Fruit fly (Drosophila melanogaster) whole organism, adult: ENCODE results near the gene CG32369.

Source experiments
- CG11617 ChIP-seq: fragments of 200-800 bp; sonication (Bioruptor generic); optimal IDR thresholded peaks from 2 replicates; lab custom pipeline; 2017; ENCODE audit warnings: mild to moderate bottlenecking, missing biosample characterization, missing genetic modification reagents, missing genetic modification characterization
- CG12768 ChIP-seq: fragments of 200-800 bp; sonication (Bioruptor generic); optimal IDR thresholded peaks from 2 replicates; lab custom pipeline; 2017; ENCODE audit warnings: missing biosample characterization, missing genetic modification characterization, mild to moderate bottlenecking, moderate library complexity, missing genetic modification reagents
- CG14711 ChIP-seq: fragments of 200-800 bp; sonication (Bioruptor generic); optimal IDR thresholded peaks from 2 replicates; lab custom pipeline; 2018; ENCODE audit warnings: missing biosample characterization, mild to moderate bottlenecking, missing genetic modification characterization, moderate library complexity
- CG1620 ChIP-seq: fragments of 200-800 bp; sonication (Bioruptor generic); optimal IDR thresholded peaks from 2 replicates; lab custom pipeline; 2016; ENCODE audit warnings: missing biosample characterization, missing genetic modification characterization
- CG33017 ChIP-seq: fragments of 200-800 bp; sonication (Bioruptor generic); optimal IDR thresholded peaks from 2 replicates; lab custom pipeline; 2018; ENCODE audit warnings: missing biosample characterization, mild to moderate bottlenecking, missing genetic modification characterization, moderate library complexity
- CG5204 ChIP-seq: fragments of 200-800 bp; sonication (Bioruptor generic); optimal IDR thresholded peaks from 2 replicates; lab custom pipeline; 2016; ENCODE audit warnings: missing biosample characterization, missing genetic modification characterization
- CG7045 ChIP-seq: fragments of 200-800 bp; sonication (Bioruptor generic); optimal IDR thresholded peaks from 2 replicates; lab custom pipeline; 2017; ENCODE audit warnings: missing biosample characterization, mild to moderate bottlenecking, missing genetic modification characterization
- CG7101 ChIP-seq: fragments of 200-800 bp; sonication (Bioruptor generic); optimal IDR thresholded peaks from 2 replicates; lab custom pipeline; 2018; ENCODE audit warnings: missing biosample characterization, mild to moderate bottlenecking, missing genetic modification characterization, moderate library complexity
- Clk ChIP-seq: fragments of 200-800 bp; sonication (Bioruptor generic); optimal IDR thresholded peaks from 2 replicates; lab custom pipeline; 2017; ENCODE audit warnings: missing biosample characterization, missing genetic modification characterization
- Crg-1 ChIP-seq: fragments of 200-800 bp; sonication (Bioruptor generic); optimal IDR thresholded peaks from 2 replicates; lab custom pipeline; 2016; ENCODE audit warnings: missing biosample characterization, missing genetic modification characterization
- Hr96 ChIP-seq: fragments of 200-800 bp; sonication (Bioruptor generic); optimal IDR thresholded peaks from 2 replicates; lab custom pipeline; 2016; ENCODE audit warnings: missing biosample characterization, missing genetic modification characterization
- Mnt ChIP-seq: fragments of 200-800 bp; sonication (Bioruptor generic); optimal IDR thresholded peaks from 2 replicates; lab custom pipeline; 2016; ENCODE audit warnings: missing biosample characterization, mild to moderate bottlenecking, missing genetic modification characterization
- bab1 ChIP-seq: fragments of 200-800 bp; sonication (Bioruptor generic); optimal IDR thresholded peaks from 3 replicates; lab custom pipeline; 2019; ENCODE audit warnings: missing biosample characterization, mild to moderate bottlenecking, missing genetic modification characterization, moderate library complexity
- cic ChIP-seq: fragments of 200-800 bp; sonication (Bioruptor generic); optimal IDR thresholded peaks from 2 replicates; lab custom pipeline; 2017; ENCODE audit warnings: missing biosample characterization, mild to moderate bottlenecking, missing genetic modification characterization, moderate library complexity
- cnc ChIP-seq, 2 experiments: fragments of >200 bp; optimal IDR thresholded peaks; 2 replicates each; lab custom pipeline; 2017
- kay ChIP-seq: fragments of 200-800 bp; sonication (Bioruptor generic); peaks from one replicate; lab custom pipeline; 2016; ENCODE audit warnings: missing biosample characterization, missing genetic modification characterization, borderline replicate concordance
- ovo ChIP-seq: fragments of 200-800 bp; sonication (Bioruptor generic); optimal IDR thresholded peaks from 2 replicates; lab custom pipeline; 2016; ENCODE audit warnings: missing biosample characterization, missing genetic modification characterization
- pad ChIP-seq: fragments of 200-800 bp; sonication (Bioruptor generic); optimal IDR thresholded peaks from 3 replicates; lab custom pipeline; 2017; ENCODE audit warnings: missing biosample characterization, missing genetic modification characterization, mild to moderate bottlenecking, moderate library complexity, missing genetic modification reagents
- tj ChIP-seq: fragments of 200-800 bp; sonication (Bioruptor generic); optimal IDR thresholded peaks from 3 replicates; lab custom pipeline; 2017; ENCODE audit warnings: missing biosample characterization, mild to moderate bottlenecking, missing genetic modification characterization, moderate library complexity
- toe ChIP-seq: fragments of 200-800 bp; sonication (Bioruptor generic); optimal IDR thresholded peaks from 2 replicates; lab custom pipeline; 2016; ENCODE audit warnings: missing biosample characterization, missing genetic modification characterization

The CG32369 gene

dm6 chr3L:7834902-7835781, 25.5 kb upstream of the CG32369 start:
- peak; percentile 3 for TF ChIP-seq CG33017 (tag; lab: Kevin White, UChicago)
- no peak for TF ChIP-seq bab1 (GFP tag; lab: Kevin White, UChicago)
- no peak for TF ChIP-seq Hr96
- peak; percentile 49 for TF ChIP-seq Crg-1 (GFP tag; lab: Kevin White, UChicago)
- no peak for TF ChIP-seq CG14711
- TF ChIP-seq tj (GFP tag; lab: Kevin White, UChicago), result peak; percentile 85
- peak; percentile 51 for TF ChIP-seq CG7045 (GFP tag; lab: Kevin White, UChicago)
- TF ChIP-seq CG1620 (GFP tag; lab: Kevin White, UChicago), result no peak
- TF ChIP-seq Mnt (GFP tag; lab: Kevin White, UChicago), result peak; percentile 76
- no peak for TF ChIP-seq CG5204 (GFP tag; lab: Kevin White, UChicago)
- TF ChIP-seq toe, result no peak
- TF ChIP-seq CG12768 (GFP tag; lab: Kevin White, UChicago), result peak; percentile 38
- TF ChIP-seq pad, result peak; percentile 96
- peak; percentile 13 for TF ChIP-seq ovo
- peak; percentile 94 for TF ChIP-seq cic (GFP tag; lab: Kevin White, UChicago)
- no peak for TF ChIP-seq cnc (optimal IDR thresholded peaks at IDR 0.05; lab: Kevin White, UChicago)
- peak; percentile 45 for TF ChIP-seq CG11617 (GFP tag; lab: Kevin White, UChicago)
- TF ChIP-seq Clk (GFP tag; lab: Kevin White, UChicago), result peak; percentile 96
- peak; percentile 23 for TF ChIP-seq CG7101 (tag; lab: Kevin White, UChicago)
- peak; percentile 99 for TF ChIP-seq kay (GFP tag; lab: Kevin White, UChicago)

dm6 chr3L:7833684-7834337, 24.2 kb upstream of the CG32369 start:
- TF ChIP-seq CG7045 (GFP tag; lab: Kevin White, UChicago) (peak; percentile 7), toe (no peak), CG7101 (tag; lab: Kevin White, UChicago) (no peak), CG11617 (GFP tag; lab: Kevin White, UChicago) (no peak), pad (peak; percentile 34), tj (GFP tag; lab: Kevin White, UChicago) (no peak), Clk (GFP tag; lab: Kevin White, UChicago) (peak; percentile 53), Crg-1 (GFP tag; lab: Kevin White, UChicago) (no peak), ovo (peak; percentile 53), CG14711 (no peak), cic (GFP tag; lab: Kevin White, UChicago) (peak; percentile 77), CG1620 (GFP tag; lab: Kevin White, UChicago) (no peak), kay (GFP tag; lab: Kevin White, UChicago) (peak; percentile 95), Mnt (GFP tag; lab: Kevin White, UChicago) (peak; percentile 70), CG33017 (tag; lab: Kevin White, UChicago) (no peak), CG12768 (GFP tag; lab: Kevin White, UChicago) (peak; percentile 78), bab1 (GFP tag; lab: Kevin White, UChicago) (no peak), CG5204 (GFP tag; lab: Kevin White, UChicago) (no peak), Hr96 (no peak), cnc (optimal IDR thresholded peaks at IDR 0.05; lab: Kevin White, UChicago) (peak; percentile 87 to 96)

dm6 chr3L:7833278-7833677, 23.7 kb upstream of the CG32369 start:
- TF ChIP-seq Crg-1 (GFP tag; lab: Kevin White, UChicago), result no peak
- no peak for TF ChIP-seq Mnt (GFP tag; lab: Kevin White, UChicago)
- peak; percentile 79 for TF ChIP-seq CG7101 (tag; lab: Kevin White, UChicago)
- TF ChIP-seq bab1 (GFP tag; lab: Kevin White, UChicago), result no peak
- peak; percentile 29 for TF ChIP-seq tj (GFP tag; lab: Kevin White, UChicago)
- no peak for TF ChIP-seq cnc (optimal IDR thresholded peaks at IDR 0.05; lab: Kevin White, UChicago)
- no peak for TF ChIP-seq Hr96
- TF ChIP-seq CG11617 (GFP tag; lab: Kevin White, UChicago), result peak; percentile 87
- TF ChIP-seq Clk (GFP tag; lab: Kevin White, UChicago), result no peak
- peak; percentile 63 for TF ChIP-seq CG7045 (GFP tag; lab: Kevin White, UChicago)
- TF ChIP-seq CG33017 (tag; lab: Kevin White, UChicago), result peak; percentile 67
- peak; percentile 67 for TF ChIP-seq CG14711
- TF ChIP-seq CG5204 (GFP tag; lab: Kevin White, UChicago), result no peak
- TF ChIP-seq cic (GFP tag; lab: Kevin White, UChicago), result peak; percentile 17
- no peak for TF ChIP-seq kay (GFP tag; lab: Kevin White, UChicago)
- TF ChIP-seq CG1620 (GFP tag; lab: Kevin White, UChicago), result no peak
- TF ChIP-seq CG12768 (GFP tag; lab: Kevin White, UChicago), result peak; percentile 72
- peak; percentile 26 for TF ChIP-seq toe
- TF ChIP-seq ovo, result no peak
- peak; percentile 64 for TF ChIP-seq pad

dm6 chr3L:7831891-7832290, 22.3 kb upstream of the CG32369 start:
- TF ChIP-seq pad, result no peak
- TF ChIP-seq cic (GFP tag; lab: Kevin White, UChicago), result peak; percentile 65
- no peak for TF ChIP-seq CG1620 (GFP tag; lab: Kevin White, UChicago)
- no peak for TF ChIP-seq Crg-1 (GFP tag; lab: Kevin White, UChicago)
- TF ChIP-seq kay (GFP tag; lab: Kevin White, UChicago), result peak; percentile 92
- TF ChIP-seq toe, result no peak
- TF ChIP-seq Clk (GFP tag; lab: Kevin White, UChicago), result no peak

dm6 chr3L:7830890-7831289, 21.3 kb upstream of the CG32369 start:
- TF ChIP-seq Clk (GFP tag; lab: Kevin White, UChicago) (no peak), ovo (no peak), kay (GFP tag; lab: Kevin White, UChicago) (no peak), CG1620 (GFP tag; lab: Kevin White, UChicago) (no peak), cnc (optimal IDR thresholded peaks at IDR 0.05; lab: Kevin White, UChicago) (no peak), tj (GFP tag; lab: Kevin White, UChicago) (no peak)
